Fruit fly (Drosophila melanogaster) whole organism, embryonic: ENCODE results near the gene clumsy.
A peak's percentile ranks its signal among the peaks of the same experiment; 100 is the strongest.

Experiments used
- BEAF-32 ChIP-seq: fragments of 200-800 bp; sonication (Bioruptor generic); optimal IDR thresholded peaks from 3 replicates; lab custom pipeline; 2017; ENCODE audit warnings: missing biosample characterization, missing genetic modification characterization, mild to moderate bottlenecking, moderate library complexity, missing genetic modification reagents
- CG10565 ChIP-seq: fragments of 200-800 bp; sonication (Bioruptor generic); optimal IDR thresholded peaks from 3 replicates; lab custom pipeline; 2016; ENCODE audit warnings: missing biosample characterization, mild to moderate bottlenecking, missing genetic modification characterization
- CG12104 ChIP-seq: fragments of 200-800 bp; sonication (Bioruptor generic); optimal IDR thresholded peaks from 3 replicates; lab custom pipeline; 2016; ENCODE audit warnings: missing biosample characterization, missing genetic modification characterization
- CG14965 ChIP-seq: fragments of 200-800 bp; sonication (Bioruptor generic); optimal IDR thresholded peaks from 2 replicates; lab custom pipeline; 2016; ENCODE audit warnings: missing biosample characterization, missing genetic modification characterization, borderline replicate concordance
- CG1529 ChIP-seq: fragments of 200-800 bp; sonication (Bioruptor generic); optimal IDR thresholded peaks from 3 replicates; lab custom pipeline; 2018; ENCODE audit warnings: missing biosample characterization, missing genetic modification characterization
- CG1603 ChIP-seq: fragments of 200-800 bp; sonication (Bioruptor generic); optimal IDR thresholded peaks from 2 replicates; lab custom pipeline; 2019; ENCODE audit warnings: missing biosample characterization, mild to moderate bottlenecking, missing genetic modification characterization, moderate library complexity
- CG16813 ChIP-seq: fragments of 200-800 bp; sonication (Bioruptor generic); IDR thresholded peaks from 3 replicates; pipeline ENCODE4 v1.3.6; 2022; ENCODE audit warnings: missing biosample characterization, missing genetic modification characterization; ENCODE audit not compliant: partially characterized antibody
- CG17186 ChIP-seq: fragments of 200-800 bp; sonication (Bioruptor generic); optimal IDR thresholded peaks from 3 replicates; lab custom pipeline; 2017; ENCODE audit warnings: missing biosample characterization, missing genetic modification reagents, missing genetic modification characterization
- CG17328 ChIP-seq: fragments of 200-800 bp; sonication (Bioruptor generic); IDR thresholded peaks from 2 replicates; pipeline ENCODE4 v1.3.6; 2022; ENCODE audit warnings: missing biosample characterization, missing genetic modification characterization
- CG1832 ChIP-seq: fragments of 200-800 bp; sonication (Bioruptor generic); optimal IDR thresholded peaks from 2 replicates; lab custom pipeline; 2017; ENCODE audit warnings: missing biosample characterization, mild to moderate bottlenecking, missing genetic modification characterization, inconsistent platforms
- CG18764 ChIP-seq: fragments of 200-800 bp; sonication (Bioruptor generic); optimal IDR thresholded peaks from 3 replicates; lab custom pipeline; 2016; ENCODE audit warnings: missing biosample characterization, missing genetic modification characterization
- CG34224 ChIP-seq: fragments of 200-800 bp; sonication (Bioruptor generic); IDR thresholded peaks from 3 replicates; pipeline ENCODE4 v1.3.6; 2022; ENCODE audit warnings: missing biosample characterization, missing genetic modification characterization; ENCODE audit not compliant: partially characterized antibody
- CG3838 ChIP-seq: fragments of 200-800 bp; sonication (Bioruptor generic); optimal IDR thresholded peaks from 3 replicates; lab custom pipeline; 2016; ENCODE audit warnings: missing biosample characterization, missing genetic modification characterization
- CG3847 ChIP-seq: fragments of 200-800 bp; sonication (Bioruptor generic); IDR thresholded peaks from 2 replicates; pipeline ENCODE4 v1.3.6; 2022; ENCODE audit warnings: missing biosample characterization, missing genetic modification characterization
- CG5180 ChIP-seq: fragments of 200-800 bp; sonication (Bioruptor generic); optimal IDR thresholded peaks from 3 replicates; lab custom pipeline; 2017; ENCODE audit warnings: missing biosample characterization, missing genetic modification characterization, mild to moderate bottlenecking, moderate library complexity, missing genetic modification reagents
- CG5245 ChIP-seq: fragments of 200-800 bp; sonication (Bioruptor generic); optimal IDR thresholded peaks from 3 replicates; lab custom pipeline; 2016; ENCODE audit warnings: missing biosample characterization, missing genetic modification characterization
- CG8290 ChIP-seq, 3 experiments: fragments of 200-800 bp; sonication (Bioruptor generic); optimal IDR thresholded peaks; 2 replicates each; lab custom pipeline; 2016 to 2019; ENCODE audit warnings: missing biosample characterization in 3 of 3, missing genetic modification characterization in 3 of 3, mild to moderate bottlenecking in 2 of 3, moderate library complexity in 1 of 3
- CG8944 ChIP-seq: fragments of 200-800 bp; sonication (Bioruptor generic); optimal IDR thresholded peaks from 3 replicates; lab custom pipeline; 2016; ENCODE audit warnings: missing biosample characterization, missing genetic modification characterization
- CG9437 ChIP-seq: fragments of 200-800 bp; sonication (Bioruptor generic); optimal IDR thresholded peaks from 2 replicates; lab custom pipeline; 2018; ENCODE audit warnings: missing biosample characterization, mild to moderate bottlenecking, missing genetic modification characterization
- CG9797 ChIP-seq: fragments of 200-800 bp; sonication (Bioruptor generic); optimal IDR thresholded peaks from 3 replicates; lab custom pipeline; 2018; ENCODE audit warnings: missing biosample characterization, mild to moderate bottlenecking, missing genetic modification characterization
- CHES-1-like ChIP-seq: fragments of 200-800 bp; sonication (Bioruptor generic); optimal IDR thresholded peaks from 2 replicates; lab custom pipeline; 2016; ENCODE audit warnings: missing biosample characterization, missing genetic modification characterization
- Ets97D ChIP-seq: fragments of 200-800 bp; sonication (Bioruptor generic); optimal IDR thresholded peaks from 3 replicates; lab custom pipeline; 2016; ENCODE audit warnings: missing biosample characterization, missing genetic modification characterization
- Fer1 ChIP-seq: fragments of 200-800 bp; sonication (Bioruptor generic); optimal IDR thresholded peaks from 2 replicates; lab custom pipeline; 2017; ENCODE audit warnings: missing biosample characterization, mild to moderate bottlenecking, missing genetic modification characterization
- Gsc ChIP-seq: fragments of 200-800 bp; sonication (Bioruptor generic); IDR thresholded peaks from 2 replicates; pipeline ENCODE4 v1.3.6; 2022; ENCODE audit warnings: missing biosample characterization, missing genetic modification characterization
- Hmr ChIP-seq: fragments of 200-800 bp; sonication (Bioruptor generic); optimal IDR thresholded peaks from 3 replicates; lab custom pipeline; 2017; ENCODE audit warnings: mild to moderate bottlenecking, missing biosample characterization, missing genetic modification reagents, missing genetic modification characterization
- MBD-R2 ChIP-seq: fragments of 200-800 bp; sonication (Bioruptor generic); IDR thresholded peaks from 2 replicates; pipeline ENCODE4 v1.3.6; 2022; ENCODE audit warnings: missing biosample characterization, missing genetic modification characterization
- MTF-1 ChIP-seq: fragments of 200-800 bp; sonication (Bioruptor generic); optimal IDR thresholded peaks from 2 replicates; lab custom pipeline; 2018; ENCODE audit warnings: missing biosample characterization, mild to moderate bottlenecking, missing genetic modification characterization, borderline replicate concordance
- NfI ChIP-seq: fragments of 200-800 bp; sonication (Bioruptor generic); optimal IDR thresholded peaks from 3 replicates; lab custom pipeline; 2018; ENCODE audit warnings: missing biosample characterization, mild to moderate bottlenecking, missing genetic modification characterization, moderate library complexity
- Ravus ChIP-seq: fragments of 200-800 bp; sonication (Bioruptor generic); IDR thresholded peaks from 2 replicates; pipeline ENCODE4 v1.3.6; 2022; ENCODE audit warnings: missing biosample characterization, missing genetic modification characterization
- Rfx ChIP-seq: fragments of 200-800 bp; sonication (Bioruptor generic); IDR thresholded peaks from 2 replicates; pipeline ENCODE4 v1.3.6; 2022; ENCODE audit warnings: missing biosample characterization, missing genetic modification characterization
- Side ChIP-seq: fragments of 200-800 bp; sonication (Bioruptor generic); optimal IDR thresholded peaks from 2 replicates; lab custom pipeline; 2016; ENCODE audit warnings: missing biosample characterization, missing genetic modification characterization
- Stat92E ChIP-seq, 3 experiments: fragments of >200 bp in 2 of 3; fragments of 200-800 bp in 1 of 3; sonication (Bioruptor generic) in 1 of 3; optimal IDR thresholded peaks; 2 replicates each; lab custom pipeline; 2017 to 2019; ENCODE audit warnings: missing biosample characterization in 3 of 3, missing genetic modification characterization in 3 of 3, mild to moderate bottlenecking in 1 of 3, moderate library complexity in 1 of 3
- amos ChIP-seq: fragments of 200-800 bp; sonication (Bioruptor generic); IDR thresholded peaks from 2 replicates; pipeline ENCODE4 v1.3.6; 2022; ENCODE audit warnings: missing biosample characterization, missing genetic modification characterization; ENCODE audit not compliant: partially characterized antibody
- bcd ChIP-seq: fragments of 200-800 bp; sonication (Bioruptor generic); optimal IDR thresholded peaks from 2 replicates; lab custom pipeline; 2017; ENCODE audit warnings: missing biosample characterization, mild to moderate bottlenecking, missing genetic modification characterization
- dysf ChIP-seq: fragments of 200-800 bp; sonication (Bioruptor generic); IDR thresholded peaks from 3 replicates; pipeline ENCODE4 v1.3.6; 2022; ENCODE audit warnings: missing biosample characterization, missing genetic modification characterization
- insv ChIP-seq, 2 experiments: fragments of 200-800 bp; sonication (Bioruptor generic); optimal IDR thresholded peaks; 3 replicates each; lab custom pipeline; 2016 to 2018; ENCODE audit warnings: missing biosample characterization in 2 of 2, missing genetic modification characterization in 2 of 2
- klu ChIP-seq: fragments of 200-800 bp; sonication (Bioruptor generic); IDR thresholded peaks from 2 replicates; pipeline ENCODE4 v1.3.6; 2022; ENCODE audit warnings: missing biosample characterization, missing genetic modification characterization
- mld ChIP-seq: fragments of 200-800 bp; sonication (Bioruptor generic); IDR thresholded peaks from 3 replicates; pipeline ENCODE4 v1.3.6; 2022; ENCODE audit warnings: missing biosample characterization, missing genetic modification characterization; ENCODE audit not compliant: partially characterized antibody
- nom ChIP-seq: fragments of 200-800 bp; sonication (Bioruptor generic); optimal IDR thresholded peaks from 2 replicates; lab custom pipeline; 2017; ENCODE audit warnings: missing biosample characterization, missing genetic modification characterization, mild to moderate bottlenecking, moderate library complexity, missing genetic modification reagents
- pan ChIP-seq, 4 experiments: fragments of >200 bp in 3 of 4; fragments of 200-800 bp in 1 of 4; sonication (Bioruptor generic) in 1 of 4; optimal IDR thresholded peaks in 3 of 4; IDR thresholded peaks in 1 of 4; 2 replicates each; pipeline versions ENCODE4 v1.3.6 to Lab custom; 2017 to 2022; ENCODE audit warnings: missing biosample characterization in 2 of 4, missing genetic modification characterization in 2 of 4, mixed read lengths in 1 of 4
- ranshi ChIP-seq: fragments of 200-800 bp; sonication (Bioruptor generic); IDR thresholded peaks from 2 replicates; pipeline ENCODE4 v1.3.6; 2022; ENCODE audit warnings: missing biosample characterization, missing genetic modification characterization
- shn ChIP-seq: fragments of 200-800 bp; sonication (Bioruptor generic); optimal IDR thresholded peaks from 3 replicates; lab custom pipeline; 2016; ENCODE audit warnings: missing biosample characterization, missing genetic modification characterization
- so ChIP-seq: fragments of 200-800 bp; sonication (Bioruptor generic); IDR thresholded peaks from 3 replicates; pipeline ENCODE4 v1.3.6; 2022; ENCODE audit warnings: missing biosample characterization, missing genetic modification characterization
- sqz ChIP-seq: fragments of 200-800 bp; sonication (Bioruptor generic); optimal IDR thresholded peaks from 3 replicates; lab custom pipeline; 2018; ENCODE audit warnings: missing biosample characterization, mild to moderate bottlenecking, missing genetic modification characterization
- stc ChIP-seq: fragments of 200-800 bp; sonication (Bioruptor generic); IDR thresholded peaks from 2 replicates; pipeline ENCODE4 v1.3.6; 2022; ENCODE audit warnings: missing biosample characterization, missing genetic modification characterization
- sug ChIP-seq: fragments of 200-800 bp; optimal IDR thresholded peaks from 2 replicates; lab custom pipeline; 2019; ENCODE audit warnings: missing biosample characterization, mild to moderate bottlenecking, missing genetic modification characterization, moderate library complexity
- unc-4 ChIP-seq: fragments of 200-800 bp; sonication (Bioruptor generic); IDR thresholded peaks from 2 replicates; pipeline ENCODE4 v1.3.6; 2022; ENCODE audit warnings: missing biosample characterization, missing genetic modification characterization; ENCODE audit not compliant: partially characterized antibody

clumsy gene

dm6 chr2L:21218240-21218911, 12.1 kb downstream of the clumsy start, which contains the start of gene CG8679 (continued):
- TF ChIP-seq Gsc = no peak
- TF ChIP-seq pan (optimal IDR thresholded peaks at IDR 0.05; lab: Kevin White, UChicago) = no peak
- TF ChIP-seq pan (GFP tag; optimal IDR thresholded peaks at IDR 0.05 in 1 of 2, IDR thresholded peaks at IDR 0.05 in 1 of 2) = no peak
- TF ChIP-seq amos = peak; percentile 49; the same call in 1 of the 2 replicates
- TF ChIP-seq NfI = no peak
- no peak for TF ChIP-seq Side
- TF ChIP-seq CG10565 (GFP tag; lab: Kevin White, UChicago) = no peak
- no peak for TF ChIP-seq CG5180 (GFP tag; lab: Kevin White, UChicago)
- no peak for TF ChIP-seq shn (GFP tag; lab: Kevin White, UChicago)
- TF ChIP-seq dysf = no peak
- TF ChIP-seq CG8944 (GFP tag; lab: Kevin White, UChicago) = no peak
- peak; percentile 49 for TF ChIP-seq unc-4 (GFP tag; lab: Robert Waterston, UW)
- no peak for TF ChIP-seq Ravus (GFP tag; lab: Robert Waterston, UW)
- TF ChIP-seq CG1603 (tag; lab: Kevin White, UChicago) = peak; percentile 83
- peak; percentile 76; the same call in 2 of the 3 replicates for TF ChIP-seq so (GFP tag; lab: Robert Waterston, UW)
- TF ChIP-seq CG1832 (GFP tag; lab: Kevin White, UChicago) = no peak
- no peak for TF ChIP-seq bcd
- no peak for TF ChIP-seq CG3838 (GFP tag; lab: Kevin White, UChicago)
- no peak for TF ChIP-seq stc (GFP tag; lab: Robert Waterston, UW)
- peak; percentile 37 for TF ChIP-seq Ets97D (GFP tag; lab: Kevin White, UChicago)
- 0 out of 2 replicates have a peak, but pooled peaks have one; percentile 42 for TF ChIP-seq CG17328 (GFP tag; lab: Robert Waterston, UW)
- TF ChIP-seq CG12104 (GFP tag; lab: Kevin White, UChicago) = no peak
- TF ChIP-seq CG9797 = peak; percentile 96
- peak; percentile 63 for TF ChIP-seq BEAF-32
- peak; percentile 34; the same call in 1 of the 3 replicates for TF ChIP-seq CG16813 (GFP tag; lab: Robert Waterston, UW)
- TF ChIP-seq sug (tag; lab: Kevin White, UChicago) = peak; percentile 78
- no peak for TF ChIP-seq Rfx (GFP tag; lab: Robert Waterston, UW)
- TF ChIP-seq Hmr = no peak
- TF ChIP-seq CG34224 (GFP tag; lab: Robert Waterston, UW) = peak; percentile 47; the same call in 2 of the 3 replicates
- no peak for TF ChIP-seq sqz (GFP tag; lab: Kevin White, UChicago)
- TF ChIP-seq CG1529 = no peak
- peak in 1 of 2 experiments; percentile 70 for TF ChIP-seq insv (GFP tag; optimal IDR thresholded peaks at IDR 0.05; lab: Kevin White, UChicago)
- no peak for TF ChIP-seq CG18764 (GFP tag; lab: Kevin White, UChicago)
- TF ChIP-seq CG14965 (GFP tag; lab: Kevin White, UChicago) = no peak
- TF ChIP-seq klu = no peak
- TF ChIP-seq CG5245 (GFP tag; lab: Kevin White, UChicago) = no peak
- TF ChIP-seq CG9437 (GFP tag; lab: Kevin White, UChicago) = no peak
- peak; percentile 80 for TF ChIP-seq MBD-R2 (GFP tag; lab: Robert Waterston, UW)
- no peak; the same call in 2 of the 3 replicates for TF ChIP-seq mld (GFP tag; lab: Robert Waterston, UW)
- peak; percentile 27 for TF ChIP-seq Fer1 (GFP tag; lab: Kevin White, UChicago)
- TF ChIP-seq Stat92E (GFP tag; optimal IDR thresholded peaks at IDR 0.05; lab: Kevin White, UChicago) = peak in 1 of 3 experiments; percentile 38
- no peak for TF ChIP-seq ranshi
- peak; percentile 28 for TF ChIP-seq CG8290 (GFP tag; optimal IDR thresholded peaks at IDR 0.05; lab: Kevin White, UChicago)
- peak in 1 of 2 experiments; percentile 55 for TF ChIP-seq CG8290 (tag; optimal IDR thresholded peaks at IDR 0.05; lab: Kevin White, UChicago)
- TF ChIP-seq nom = peak; percentile 20
- TF ChIP-seq CG3847 (GFP tag; lab: Robert Waterston, UW) = peak; percentile 56
- TF ChIP-seq MTF-1 (GFP tag; lab: Kevin White, UChicago) = no peak
- peak; percentile 16 for TF ChIP-seq CHES-1-like
- peak; percentile 67 for TF ChIP-seq CG17186
